Worm (Caenorhabditis elegans) whole organism, young adult: Measurements from ENCODE around the gene haf-2.
A peak's percentile ranks its signal among the peaks of the same experiment; 100 is the strongest.

Source experiments
- B0336.3 ChIP-seq: fragments of 200-800 bp; sonication (Bioruptor generic); IDR thresholded peaks from 2 replicates; pipeline ENCODE4 v1.3.6; 2022; ENCODE audit warnings: missing genetic modification characterization, missing compliant biosample characterization
- F23B12.7 ChIP-seq: sonication (generic microtip); optimal IDR thresholded peaks from 2 replicates; lab custom pipeline; 2017; ENCODE audit warnings: missing genetic modification characterization, mild to moderate bottlenecking, missing compliant biosample characterization, antibody characterized with exemption, moderate library complexity; ENCODE audit not compliant: insufficient read depth
- F55B11.4 ChIP-seq: sonication (generic microtip); optimal IDR thresholded peaks from 2 replicates; lab custom pipeline; 2016; ENCODE audit warnings: missing compliant biosample characterization, missing genetic modification characterization, borderline replicate concordance; ENCODE audit not compliant: insufficient read depth
- T07F8.4 ChIP-seq: sonication (generic microtip); optimal IDR thresholded peaks from 2 replicates; lab custom pipeline; 2016; ENCODE audit warnings: mild to moderate bottlenecking, missing genetic modification characterization, moderate library complexity, missing compliant biosample characterization
- lin-35 ChIP-seq, 3 experiments: fragments of 150-350 bp in 2 of 3; sonication (generic microtip) in 1 of 3; optimal IDR thresholded peaks; 2 replicates each; lab custom pipeline; 2014 to 2018; ENCODE audit warnings: missing biosample characterization in 3 of 3, missing genetic modification characterization in 3 of 3, missing genetic modification reagents in 3 of 3
- snpc-3.4 ChIP-seq: sonication (generic microtip); optimal IDR thresholded peaks from 2 replicates; lab custom pipeline; 2017; ENCODE audit warnings: missing genetic modification characterization, mild to moderate bottlenecking, missing compliant biosample characterization, antibody characterized with exemption, moderate library complexity, missing genotype, missing genetic modification reagents
- snpc-4 ChIP-seq, 5 experiments: fragments of 150-350 bp in 1 of 5; sonication (generic microtip) in 4 of 5; optimal IDR thresholded peaks; 2 replicates each; lab custom pipeline; 2014 to 2018; ENCODE audit warnings: missing genetic modification characterization in 5 of 5, missing biosample characterization in 3 of 5, antibody characterized with exemption in 2 of 5, mild to moderate bottlenecking in 2 of 5, missing compliant biosample characterization in 2 of 5, missing genotype in 2 of 5, moderate library complexity in 2 of 5, missing genetic modification reagents in 1 of 5

- TF ChIP-seq lin-35 (GFP tag; optimal IDR thresholded peaks at IDR 0.05; lab: Kevin White, UChicago), result no peak
- TF ChIP-seq F55B11.4 (tag; lab: Kevin White, UChicago), result no peak
- TF ChIP-seq F23B12.7, result no peak
- TF ChIP-seq T07F8.4 (tag; lab: Kevin White, UChicago), result no peak
- no peak for TF ChIP-seq snpc-3.4
- TF ChIP-seq snpc-4 (GFP tag; optimal IDR thresholded peaks at IDR 0.05; lab: Kevin White, UChicago), result no peak
- TF ChIP-seq snpc-4 (tag; optimal IDR thresholded peaks at IDR 0.05; lab: Kevin White, UChicago), result peak in 2 of 4 experiments; percentile 8 to 18
- no peak for TF ChIP-seq B0336.3 (GFP tag; lab: Robert Waterston, UW)
Measured at ce11 chrII:7397273-7397840, 41.1 kb upstream of the haf-2 start.
